Worm (Caenorhabditis elegans): Measurements from ENCODE around the gene ppm-1.D.

DNA sequence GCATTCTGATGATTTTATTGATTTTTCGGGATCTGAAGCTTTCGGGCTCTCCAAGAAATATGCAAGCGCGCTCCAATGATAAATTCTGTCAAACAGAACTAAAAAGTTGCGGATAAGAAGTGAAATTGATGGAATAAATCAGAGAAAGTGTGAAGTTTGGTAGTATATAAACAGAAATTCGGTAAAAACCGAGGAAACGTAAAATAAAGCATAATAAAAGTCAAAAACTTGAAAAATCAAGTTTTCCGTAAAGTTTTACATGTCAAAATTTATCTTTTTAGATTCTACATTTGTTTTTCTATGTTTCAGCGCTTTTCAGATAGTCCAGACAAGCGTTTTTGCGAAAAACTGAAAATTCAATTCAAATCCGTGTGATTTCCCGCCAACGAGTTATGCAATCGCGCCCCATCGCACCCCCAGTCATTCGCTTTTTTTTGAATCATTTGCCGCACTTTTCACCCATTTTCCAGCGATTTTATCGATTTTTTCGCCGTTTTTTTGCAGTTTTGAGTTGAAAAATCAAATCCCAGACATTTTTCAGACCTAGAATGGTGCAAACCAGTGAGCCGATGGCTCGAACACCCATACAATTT lies at the start of gene ppm-1.D, which contains the start of gene Y54F10BM.13:
- peak; percentile 27 for TF ChIP-seq ceh-31 (tag; optimal IDR thresholded peaks at IDR 0.05)
- TF ChIP-seq C08G9.2 (tag; optimal IDR thresholded peaks at IDR 0.05), result no peak
- no peak for TF ChIP-seq syd-9 (tag; optimal IDR thresholded peaks at IDR 0.05)
- no peak for TF ChIP-seq pha-4 (tag; optimal IDR thresholded peaks at IDR 0.05)
- no peak for TF ChIP-seq tbx-2 (tag; optimal IDR thresholded peaks at IDR 0.05)
- no peak for TF ChIP-seq fkh-10 (GFP tag; optimal IDR thresholded peaks at IDR 0.05)
- no peak for TF ChIP-seq ceh-9 (tag; optimal IDR thresholded peaks at IDR 0.05)
- peak; percentile 28 for TF ChIP-seq elt-2 (tag; optimal IDR thresholded peaks at IDR 0.05)
